Fruit fly (Drosophila melanogaster) whole organism, embryonic: ENCODE data around the gene CG15728.

Source experiments
- CG10431 ChIP-seq: fragments of 200-800 bp; sonication (Bioruptor generic); optimal IDR thresholded peaks from 3 replicates; lab custom pipeline; 2018; ENCODE audit warnings: missing biosample characterization, mild to moderate bottlenecking, missing genetic modification characterization
- CG11696 ChIP-seq: fragments of 200-800 bp; sonication (Bioruptor generic); IDR thresholded peaks from 2 replicates; pipeline ENCODE4 v1.3.6; 2022; ENCODE audit warnings: missing biosample characterization, missing genetic modification characterization
- CG12299 ChIP-seq: fragments of 200-800 bp; sonication (Bioruptor generic); optimal IDR thresholded peaks from 2 replicates; lab custom pipeline; 2018; ENCODE audit warnings: missing biosample characterization, mild to moderate bottlenecking, missing genetic modification characterization
- CG12942 ChIP-seq: fragments of 200-800 bp; sonication (Bioruptor generic); optimal IDR thresholded peaks from 3 replicates; lab custom pipeline; 2016; ENCODE audit warnings: missing biosample characterization, missing genetic modification characterization
- CG13296 ChIP-seq: fragments of 200-800 bp; sonication (Bioruptor generic); optimal IDR thresholded peaks from 3 replicates; lab custom pipeline; 2018; ENCODE audit warnings: missing biosample characterization, mild to moderate bottlenecking, missing genetic modification characterization
- CG15011 ChIP-seq: fragments of 200-800 bp; sonication (Bioruptor generic); optimal IDR thresholded peaks from 3 replicates; lab custom pipeline; 2018; ENCODE audit warnings: missing biosample characterization, mild to moderate bottlenecking, missing genetic modification characterization
- CG1647 ChIP-seq: fragments of 200-800 bp; sonication (Bioruptor generic); optimal IDR thresholded peaks from 3 replicates; lab custom pipeline; 2016; ENCODE audit warnings: missing biosample characterization, missing genetic modification characterization
- CG17361 ChIP-seq: fragments of 200-800 bp; sonication (Bioruptor generic); IDR thresholded peaks from 3 replicates; pipeline ENCODE4 v1.3.6; 2022; ENCODE audit warnings: missing biosample characterization, missing genetic modification characterization
- CG17802 ChIP-seq: fragments of 200-800 bp; sonication (Bioruptor generic); optimal IDR thresholded peaks from 2 replicates; lab custom pipeline; 2018; ENCODE audit warnings: missing biosample characterization, mild to moderate bottlenecking, missing genetic modification characterization, moderate library complexity
- CG17829 ChIP-seq: fragments of 200-800 bp; optimal IDR thresholded peaks from 2 replicates; lab custom pipeline; 2019; ENCODE audit warnings: missing biosample characterization, mild to moderate bottlenecking, missing genetic modification characterization, moderate library complexity
- CG18011 ChIP-seq: fragments of 200-800 bp; sonication (Bioruptor generic); optimal IDR thresholded peaks from 2 replicates; lab custom pipeline; 2017; ENCODE audit warnings: missing biosample characterization, missing genetic modification characterization, mild to moderate bottlenecking, moderate library complexity, missing genotype
- CG1832 ChIP-seq: fragments of 200-800 bp; sonication (Bioruptor generic); optimal IDR thresholded peaks from 2 replicates; lab custom pipeline; 2017; ENCODE audit warnings: missing biosample characterization, mild to moderate bottlenecking, missing genetic modification characterization, inconsistent platforms
- CG18764 ChIP-seq: fragments of 200-800 bp; sonication (Bioruptor generic); optimal IDR thresholded peaks from 3 replicates; lab custom pipeline; 2016; ENCODE audit warnings: missing biosample characterization, missing genetic modification characterization
- CG2199 ChIP-seq: fragments of 200-800 bp; sonication (Bioruptor generic); IDR thresholded peaks from 3 replicates; pipeline ENCODE4 v1.3.6; 2022; ENCODE audit warnings: missing biosample characterization, missing genetic modification characterization
- CG31388 ChIP-seq: fragments of 200-800 bp; sonication (Bioruptor generic); optimal IDR thresholded peaks from 2 replicates; lab custom pipeline; 2016; ENCODE audit warnings: missing biosample characterization, missing genetic modification characterization
- CG4404 ChIP-seq: fragments of 200-800 bp; sonication (Bioruptor generic); IDR thresholded peaks from 2 replicates; pipeline ENCODE4 v1.3.6; 2022; ENCODE audit warnings: missing biosample characterization, missing genetic modification characterization
- CG6765 ChIP-seq: fragments of 200-800 bp; sonication (Bioruptor generic); optimal IDR thresholded peaks from 3 replicates; lab custom pipeline; 2017; ENCODE audit warnings: missing biosample characterization, mild to moderate bottlenecking, missing genetic modification characterization
- CG7556 ChIP-seq: fragments of 200-800 bp; sonication (Bioruptor generic); optimal IDR thresholded peaks from 2 replicates; lab custom pipeline; 2017; ENCODE audit warnings: missing biosample characterization, mild to moderate bottlenecking, missing genetic modification characterization
- CG7745 ChIP-seq: fragments of 200-800 bp; sonication (Bioruptor generic); optimal IDR thresholded peaks from 2 replicates; lab custom pipeline; 2018; ENCODE audit warnings: missing biosample characterization, mild to moderate bottlenecking, missing genetic modification characterization, moderate library complexity
- CG7786 ChIP-seq: fragments of 200-800 bp; sonication (Bioruptor generic); optimal IDR thresholded peaks from 2 replicates; lab custom pipeline; 2016; ENCODE audit warnings: missing biosample characterization, missing genetic modification characterization
- CG7928 ChIP-seq: fragments of 200-800 bp; sonication (Bioruptor generic); optimal IDR thresholded peaks from 2 replicates; lab custom pipeline; 2017; ENCODE audit warnings: missing biosample characterization, mild to moderate bottlenecking, missing genetic modification characterization
- CG8089 ChIP-seq: fragments of 200-800 bp; sonication (Bioruptor generic); optimal IDR thresholded peaks from 3 replicates; lab custom pipeline; 2016; ENCODE audit warnings: missing biosample characterization, missing genetic modification characterization
- CG8478 ChIP-seq: fragments of >200 bp; optimal IDR thresholded peaks from 2 replicates; lab custom pipeline; 2018
- CG9609 ChIP-seq: fragments of 200-800 bp; sonication (Bioruptor generic); optimal IDR thresholded peaks from 3 replicates; lab custom pipeline; 2016; ENCODE audit warnings: missing biosample characterization, missing genetic modification characterization
- Doc3 ChIP-seq: fragments of 200-800 bp; sonication (Bioruptor generic); IDR thresholded peaks from 3 replicates; pipeline ENCODE4 v1.3.6; 2022; ENCODE audit warnings: missing biosample characterization, missing genetic modification characterization; ENCODE audit not compliant: partially characterized antibody
- Dp ChIP-seq: fragments of 200-800 bp; sonication (Bioruptor generic); optimal IDR thresholded peaks from 2 replicates; lab custom pipeline; 2018; ENCODE audit warnings: missing biosample characterization, mild to moderate bottlenecking, missing genetic modification characterization, moderate library complexity
- Dref ChIP-seq: fragments of 200-800 bp; sonication (Bioruptor generic); IDR thresholded peaks from 2 replicates; pipeline ENCODE4 v1.3.6; 2022; ENCODE audit warnings: missing biosample characterization, missing genetic modification characterization
- Fer2 ChIP-seq: fragments of 200-800 bp; sonication (Bioruptor generic); optimal IDR thresholded peaks from 2 replicates; lab custom pipeline; 2018; ENCODE audit warnings: missing biosample characterization, mild to moderate bottlenecking, missing genetic modification characterization, moderate library complexity
- Fer3 ChIP-seq: fragments of 200-800 bp; sonication (Bioruptor generic); optimal IDR thresholded peaks from 2 replicates; lab custom pipeline; 2018; ENCODE audit warnings: missing biosample characterization, mild to moderate bottlenecking, missing genetic modification characterization, moderate library complexity
- GATAe ChIP-seq: fragments of 200-800 bp; sonication (Bioruptor generic); conservative IDR thresholded peaks from 2 replicates; pipeline ENCODE4 v1.3.6; 2022; ENCODE audit warnings: missing biosample characterization, missing genetic modification characterization
- Max ChIP-seq: fragments of 200-800 bp; sonication (Bioruptor generic); optimal IDR thresholded peaks from 2 replicates; lab custom pipeline; 2016; ENCODE audit warnings: missing biosample characterization, mild to moderate bottlenecking, missing genetic modification characterization
- Rx ChIP-seq: fragments of 200-800 bp; sonication (Bioruptor generic); IDR thresholded peaks from 2 replicates; pipeline ENCODE4 v1.3.6; 2022; ENCODE audit warnings: missing biosample characterization, missing genetic modification characterization
- Sry-β ChIP-seq: fragments of 200-800 bp; sonication (Bioruptor generic); optimal IDR thresholded peaks from 2 replicates; lab custom pipeline; 2018; ENCODE audit warnings: missing biosample characterization, mild to moderate bottlenecking, missing genetic modification characterization, moderate library complexity
- Stat92E ChIP-seq, 3 experiments: fragments of >200 bp in 2 of 3; fragments of 200-800 bp in 1 of 3; sonication (Bioruptor generic) in 1 of 3; optimal IDR thresholded peaks; 2 replicates each; lab custom pipeline; 2017 to 2019; ENCODE audit warnings: missing biosample characterization in 3 of 3, missing genetic modification characterization in 3 of 3, mild to moderate bottlenecking in 1 of 3, moderate library complexity in 1 of 3
- YL-1 ChIP-seq: fragments of 200-800 bp; sonication (Bioruptor generic); optimal IDR thresholded peaks from 3 replicates; lab custom pipeline; 2017; ENCODE audit warnings: missing biosample characterization, mild to moderate bottlenecking, missing genetic modification characterization
- al ChIP-seq: fragments of 200-800 bp; sonication (Bioruptor generic); IDR thresholded peaks from 2 replicates; pipeline ENCODE4 v1.3.6; 2022; ENCODE audit warnings: missing biosample characterization, missing genetic modification characterization
- chif ChIP-seq, 2 experiments: fragments of 200-800 bp; sonication (Bioruptor generic); optimal IDR thresholded peaks; 3 replicates each; lab custom pipeline; 2016; ENCODE audit warnings: missing biosample characterization in 2 of 2, missing genetic modification characterization in 2 of 2
- crol ChIP-seq: fragments of 200-800 bp; sonication (Bioruptor generic); IDR thresholded peaks from 2 replicates; pipeline ENCODE4 v1.3.6; 2022; ENCODE audit warnings: missing biosample characterization, missing genetic modification characterization
- dmrt99B ChIP-seq: fragments of 200-800 bp; sonication (Bioruptor generic); optimal IDR thresholded peaks from 2 replicates; lab custom pipeline; 2018; ENCODE audit warnings: missing biosample characterization, mild to moderate bottlenecking, missing genetic modification characterization, moderate library complexity
- lmd ChIP-seq: fragments of 200-800 bp; sonication (Bioruptor generic); IDR thresholded peaks from 2 replicates; pipeline ENCODE4 v1.3.6; 2022; ENCODE audit warnings: missing biosample characterization, missing genetic modification characterization
- nmo ChIP-seq: fragments of 200-800 bp; sonication (Bioruptor generic); optimal IDR thresholded peaks from 2 replicates; lab custom pipeline; 2018; ENCODE audit warnings: missing biosample characterization, mild to moderate bottlenecking, missing genetic modification characterization, moderate library complexity
- p53 ChIP-seq: fragments of 200-800 bp; sonication (Bioruptor generic); optimal IDR thresholded peaks from 2 replicates; lab custom pipeline; 2016; ENCODE audit warnings: missing biosample characterization, missing genetic modification characterization
- pnt ChIP-seq: fragments of 200-800 bp; sonication (Bioruptor generic); optimal IDR thresholded peaks from 3 replicates; lab custom pipeline; 2016; ENCODE audit warnings: missing biosample characterization, missing genetic modification characterization
- pzg ChIP-seq: fragments of 200-800 bp; sonication (Bioruptor generic); optimal IDR thresholded peaks from 3 replicates; lab custom pipeline; 2018; ENCODE audit warnings: missing biosample characterization, mild to moderate bottlenecking, missing genetic modification characterization, moderate library complexity
- row ChIP-seq: fragments of 200-800 bp; sonication (Bioruptor generic); IDR thresholded peaks from 3 replicates; pipeline ENCODE4 v1.3.6; 2022; ENCODE audit warnings: missing biosample characterization, missing genetic modification characterization
- tna ChIP-seq: fragments of 200-800 bp; sonication (Bioruptor generic); IDR thresholded peaks from 2 replicates; pipeline ENCODE4 v1.3.6; 2022; ENCODE audit warnings: missing biosample characterization, missing genetic modification characterization; ENCODE audit not compliant: partially characterized antibody
- ttk ChIP-seq: fragments of 200-800 bp; sonication (Bioruptor generic); IDR thresholded peaks from 2 replicates; pipeline ENCODE4 v2.1.2; 2022; ENCODE audit warnings: missing biosample characterization, missing genetic modification characterization
- vnd ChIP-seq: fragments of 200-800 bp; sonication (Bioruptor generic); IDR thresholded peaks from 3 replicates; pipeline ENCODE4 v1.3.6; 2022; ENCODE audit warnings: missing biosample characterization, missing genetic modification characterization; ENCODE audit not compliant: partially characterized antibody
- yki ChIP-seq: fragments of >200 bp; optimal IDR thresholded peaks from 3 replicates; lab custom pipeline; 2018

CG15728 gene

dm6 chrX:12631317-12632156 lies 7.4 kb downstream of the CG15728 start, which contains the start of gene Tomosyn (continued):
- TF ChIP-seq ttk (GFP tag; lab: Robert Waterston, UW) (no peak), crol (GFP tag; lab: Robert Waterston, UW) (peak; percentile 84), CG11696 (GFP tag; lab: Robert Waterston, UW) (no peak), pzg (GFP tag; lab: Kevin White, UChicago) (peak; percentile 80), Dref (GFP tag; lab: Robert Waterston, UW) (peak; percentile 93), pnt (GFP tag; lab: Kevin White, UChicago) (peak; percentile 3), Fer2 (tag; lab: Kevin White, UChicago) (peak; percentile 3), CG7786 (no peak), CG1832 (GFP tag; lab: Kevin White, UChicago) (no peak), CG2199 (GFP tag; lab: Robert Waterston, UW) (no peak), CG7745 (no peak), CG13296 (GFP tag; lab: Kevin White, UChicago) (no peak), CG15011 (GFP tag; lab: Kevin White, UChicago) (no peak), p53 (no peak), CG10431 (GFP tag; lab: Kevin White, UChicago) (no peak), CG12942 (GFP tag; lab: Kevin White, UChicago) (peak; percentile 2), al (GFP tag; lab: Robert Waterston, UW) (no peak), nmo (peak; percentile 49), CG8478 (no peak), CG12299 (tag; lab: Kevin White, UChicago) (peak; percentile 26), CG4404 (GFP tag; lab: Robert Waterston, UW) (no peak), Rx (GFP tag; lab: Robert Waterston, UW) (no peak), CG1647 (GFP tag; lab: Kevin White, UChicago) (no peak), CG18764 (peak; percentile 4), CG7928 (GFP tag; lab: Kevin White, UChicago) (no peak), CG9609 (GFP tag; lab: Kevin White, UChicago) (no peak), CG8089 (GFP tag; lab: Kevin White, UChicago) (no peak), CG6765 (GFP tag; lab: Kevin White, UChicago) (no peak), CG31388 (GFP tag; lab: Kevin White, UChicago) (no peak), Doc3 (GFP tag; lab: Robert Waterston, UW) (peak; percentile 62), CG7556 (GFP tag; lab: Kevin White, UChicago) (peak; percentile 23), tna (GFP tag; lab: Robert Waterston, UW) (peak; percentile 54; the same call in 1 of the 2 replicates), Fer3 (peak; percentile 7), YL-1 (GFP tag; lab: Kevin White, UChicago) (peak; percentile 34), chif (GFP tag; optimal IDR thresholded peaks at IDR 0.05; lab: Kevin White, UChicago) (peak in 1 of 2 experiments; percentile 28), CG17829 (tag; lab: Kevin White, UChicago) (peak; percentile 62), yki (lab: Kevin White, UChicago) (no peak), GATAe (no peak), dmrt99B (tag; lab: Kevin White, UChicago) (peak; percentile 19), CG17802 (tag; lab: Kevin White, UChicago) (no peak), Max (GFP tag; lab: Kevin White, UChicago) (peak; percentile 49), row (GFP tag; lab: Robert Waterston, UW) (peak; percentile 77), Sry-β (GFP tag; lab: Kevin White, UChicago) (no peak), CG18011 (GFP tag; lab: Kevin White, UChicago) (peak; percentile 20), lmd (GFP tag; lab: Robert Waterston, UW) (peak; percentile 39; the same call in 1 of the 2 replicates), vnd (GFP tag; lab: Robert Waterston, UW) (peak; percentile 67), CG17361 (GFP tag; lab: Robert Waterston, UW) (peak; percentile 58; the same call in 2 of the 3 replicates), Stat92E (GFP tag; optimal IDR thresholded peaks at IDR 0.05; lab: Kevin White, UChicago) (no peak), Dp (GFP tag; lab: Kevin White, UChicago) (peak; percentile 43)
